Worm (Caenorhabditis elegans) whole organism, midembryonic: ENCODE results near the gene C52B9.19.

Experiments used
- T22C8.4 ChIP-seq: fragments of 200-800 bp; sonication (Bioruptor generic); IDR thresholded peaks from 2 replicates; pipeline ENCODE4 v1.3.6; 2022; ENCODE audit warnings: missing genetic modification characterization, missing compliant biosample characterization
- cog-1 ChIP-seq: sonication (generic microtip); optimal IDR thresholded peaks from 2 replicates; lab custom pipeline; 2016; ENCODE audit warnings: missing genetic modification characterization, missing compliant biosample characterization
- flt-1 ChIP-seq: fragments of 200-800 bp; sonication (Bioruptor generic); IDR thresholded peaks from 2 replicates; pipeline ENCODE4 v1.3.6; 2022; ENCODE audit warnings: missing genetic modification characterization, missing compliant biosample characterization
- klf-2 ChIP-seq: fragments of 200-800 bp; sonication (Bioruptor generic); conservative IDR thresholded peaks from 2 replicates; pipeline ENCODE4 v1.3.6; 2022; ENCODE audit warnings: missing genetic modification reagents, missing genetic modification characterization, missing compliant biosample characterization
- med-1 ChIP-seq: sonication (generic microtip); optimal IDR thresholded peaks from 2 replicates; lab custom pipeline; 2017; ENCODE audit warnings: missing genetic modification characterization, mild to moderate bottlenecking, missing compliant biosample characterization, antibody characterized with exemption, missing genetic modification reagents; ENCODE audit not compliant: insufficient read depth
- ref-1 ChIP-seq: fragments of 200-800 bp; sonication (Bioruptor generic); conservative IDR thresholded peaks from 2 replicates; pipeline ENCODE4 v1.3.6; 2022; ENCODE audit warnings: missing genetic modification reagents, missing genetic modification characterization, missing compliant biosample characterization
- tab-1 ChIP-seq: fragments of 200-800 bp; sonication (Bioruptor generic); IDR thresholded peaks from 2 replicates; pipeline ENCODE4 v1.3.6; 2022; ENCODE audit warnings: missing genetic modification characterization, missing compliant biosample characterization
- ztf-23 ChIP-seq: fragments of 200-800 bp; sonication (Bioruptor generic); IDR thresholded peaks from 2 replicates; pipeline ENCODE4 v1.3.6; 2022; ENCODE audit warnings: missing genetic modification reagents, missing genetic modification characterization, missing compliant biosample characterization
- ztf-29 ChIP-seq: fragments of 200-800 bp; sonication (Bioruptor generic); IDR thresholded peaks from 2 replicates; pipeline ENCODE4 v1.3.6; 2022; ENCODE audit warnings: missing genetic modification reagents, missing genetic modification characterization, missing compliant biosample characterization

Gene C52B9.19

ce11 chrX:4279294-4279782, 3.0 kb upstream of the C52B9.19 start, which contains the start of the genes twk-28 and ets-9:
TSS of gene twk-28 (minus strand) at chrX:4279344.
TSS of gene ets-9 (plus strand) at chrX:4279703.
- TF ChIP-seq med-1 (no peak), ref-1 (GFP tag; lab: Robert Waterston, UW) (no peak), flt-1 (GFP tag; lab: Robert Waterston, UW) (no peak), ztf-29 (GFP tag; lab: Robert Waterston, UW) (no peak), cog-1 (no peak), ztf-23 (GFP tag; lab: Robert Waterston, UW) (no peak), T22C8.4 (GFP tag; lab: Robert Waterston, UW) (no peak), tab-1 (GFP tag; lab: Robert Waterston, UW) (no peak), klf-2 (no peak)

- TF ChIP-seq flt-1 (GFP tag; lab: Robert Waterston, UW) (no peak), ztf-23 (GFP tag; lab: Robert Waterston, UW) (no peak), T22C8.4 (GFP tag; lab: Robert Waterston, UW) (no peak), med-1 (no peak), ref-1 (GFP tag; lab: Robert Waterston, UW) (no peak), klf-2 (no peak), ztf-29 (GFP tag; lab: Robert Waterston, UW) (no peak), cog-1 (no peak), tab-1 (GFP tag; lab: Robert Waterston, UW) (no peak)
Measured at ce11 chrX:4283989-4284388, 1.6 kb downstream of the C52B9.19 start, which contains the start of gene ets-10. TSS of gene ets-10 (plus strand) at chrX:4284189.

- TF ChIP-seq ref-1 (GFP tag; lab: Robert Waterston, UW) (no peak), tab-1 (GFP tag; lab: Robert Waterston, UW) (no peak), T22C8.4 (GFP tag; lab: Robert Waterston, UW) (no peak), cog-1 (no peak), flt-1 (GFP tag; lab: Robert Waterston, UW) (no peak), ztf-23 (GFP tag; lab: Robert Waterston, UW) (no peak), med-1 (no peak), klf-2 (no peak), ztf-29 (GFP tag; lab: Robert Waterston, UW) (no peak)
Measured at ce11 chrX:4284470-4284869, 2.1 kb downstream of the C52B9.19 start.

ce11 chrX:4285669-4286174, 3.4 kb downstream of the C52B9.19 start, which contains the start of gene cka-2:
TSS of gene cka-2 (plus strand) at chrX:4286124.
- TF ChIP-seq klf-2 (no peak), T22C8.4 (GFP tag; lab: Robert Waterston, UW) (no peak), cog-1 (no peak), ztf-29 (GFP tag; lab: Robert Waterston, UW) (no peak), tab-1 (GFP tag; lab: Robert Waterston, UW) (no peak), med-1 (no peak), ztf-23 (GFP tag; lab: Robert Waterston, UW) (no peak), ref-1 (GFP tag; lab: Robert Waterston, UW) (no peak), flt-1 (GFP tag; lab: Robert Waterston, UW) (no peak)

- TF ChIP-seq flt-1 (GFP tag; lab: Robert Waterston, UW) (no peak), cog-1 (no peak), ztf-29 (GFP tag; lab: Robert Waterston, UW) (no peak), T22C8.4 (GFP tag; lab: Robert Waterston, UW) (no peak), klf-2 (no peak), tab-1 (GFP tag; lab: Robert Waterston, UW) (no peak), ztf-23 (GFP tag; lab: Robert Waterston, UW) (no peak), ref-1 (GFP tag; lab: Robert Waterston, UW) (no peak), med-1 (no peak)
Measured at ce11 chrX:4289805-4290204, 7.5 kb downstream of the C52B9.19 start.

DNA sequence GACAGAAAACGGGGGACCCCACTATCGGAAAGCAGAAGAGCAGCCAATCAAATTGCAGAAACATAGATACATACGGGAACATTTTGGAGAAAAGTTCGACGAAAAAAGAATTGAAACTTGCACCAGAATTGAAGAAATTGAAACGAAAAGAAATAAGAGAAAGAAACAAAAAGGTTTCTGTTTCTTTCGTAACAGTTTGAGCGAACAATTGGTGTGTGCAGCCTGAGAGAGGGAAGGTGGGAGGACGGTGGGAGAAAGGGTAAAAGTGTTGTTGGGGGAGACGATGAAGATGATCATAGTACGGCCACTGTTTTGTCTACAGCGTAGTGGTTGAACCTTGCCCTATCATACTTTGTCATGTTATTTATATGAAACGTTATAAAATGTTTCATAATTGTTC, 12.6 kb downstream of the C52B9.19 start:
- TF ChIP-seq klf-2 (no peak), cog-1 (no peak), ztf-23 (GFP tag; lab: Robert Waterston, UW) (no peak), med-1 (no peak), tab-1 (GFP tag; lab: Robert Waterston, UW) (no peak), ref-1 (GFP tag; lab: Robert Waterston, UW) (no peak), T22C8.4 (GFP tag; lab: Robert Waterston, UW) (no peak), ztf-29 (GFP tag; lab: Robert Waterston, UW) (no peak), flt-1 (GFP tag; lab: Robert Waterston, UW) (no peak)

DNA sequence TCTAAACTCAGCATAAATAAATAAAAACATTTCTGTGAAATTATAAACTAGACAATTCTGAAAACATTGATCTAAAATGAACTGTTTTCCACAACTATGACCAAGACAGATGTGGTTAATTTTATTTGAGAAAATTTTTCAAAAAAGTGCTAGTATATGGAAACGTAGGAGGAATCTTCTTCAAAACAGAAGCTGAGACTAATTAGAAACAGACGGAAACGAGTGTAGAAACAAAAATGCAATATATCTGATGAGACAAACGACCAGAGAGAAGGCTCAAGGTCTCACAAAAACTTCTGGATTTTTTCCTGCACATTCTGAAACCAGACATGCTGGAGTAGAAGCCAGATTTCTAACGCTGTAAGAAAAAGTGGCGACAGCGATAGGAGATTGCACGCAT, 13.6 kb downstream of the C52B9.19 start:
- TF ChIP-seq tab-1 (GFP tag; lab: Robert Waterston, UW), result no peak
- no peak for TF ChIP-seq ztf-23 (GFP tag; lab: Robert Waterston, UW)
- TF ChIP-seq klf-2, result no peak
- TF ChIP-seq cog-1, result no peak
- no peak for TF ChIP-seq T22C8.4 (GFP tag; lab: Robert Waterston, UW)
- TF ChIP-seq ref-1 (GFP tag; lab: Robert Waterston, UW), result no peak

DNA sequence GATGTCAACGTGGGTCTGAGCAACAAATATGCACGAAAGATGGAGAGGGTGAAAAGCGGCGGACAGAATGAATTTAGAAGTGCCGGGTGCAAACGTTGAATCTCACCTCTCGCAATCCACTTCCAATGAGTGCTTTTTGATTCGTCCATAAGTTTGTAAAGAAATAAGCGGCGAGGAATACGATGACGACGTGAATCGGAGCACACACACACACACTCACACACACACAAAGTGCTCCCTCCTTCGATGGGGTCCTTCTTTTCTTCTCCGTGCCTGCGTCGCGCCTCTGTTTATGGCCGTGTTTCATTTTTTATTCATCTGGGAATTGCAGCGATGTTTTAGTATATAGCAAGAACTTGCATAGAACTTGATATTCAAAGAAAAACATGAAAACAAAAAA, 15.1 kb downstream of the C52B9.19 start, which contains the start of gene paf-2:
Gene paf-2, minus strand, starts transcription at position 290 of the 400 bp plus-strand sequence.
- no peak for TF ChIP-seq cog-1

ce11 chrX:4303200-4303599, 20.8 kb downstream of the C52B9.19 start:
- TF ChIP-seq T22C8.4 (GFP tag; lab: Robert Waterston, UW), result no peak
- TF ChIP-seq cog-1, result no peak
- no peak for TF ChIP-seq ztf-29 (GFP tag; lab: Robert Waterston, UW)
- TF ChIP-seq klf-2, result no peak
- no peak for TF ChIP-seq tab-1 (GFP tag; lab: Robert Waterston, UW)
- TF ChIP-seq ref-1 (GFP tag; lab: Robert Waterston, UW), result no peak
- TF ChIP-seq ztf-23 (GFP tag; lab: Robert Waterston, UW), result no peak
- TF ChIP-seq med-1, result no peak
- TF ChIP-seq flt-1 (GFP tag; lab: Robert Waterston, UW), result no peak

DNA sequence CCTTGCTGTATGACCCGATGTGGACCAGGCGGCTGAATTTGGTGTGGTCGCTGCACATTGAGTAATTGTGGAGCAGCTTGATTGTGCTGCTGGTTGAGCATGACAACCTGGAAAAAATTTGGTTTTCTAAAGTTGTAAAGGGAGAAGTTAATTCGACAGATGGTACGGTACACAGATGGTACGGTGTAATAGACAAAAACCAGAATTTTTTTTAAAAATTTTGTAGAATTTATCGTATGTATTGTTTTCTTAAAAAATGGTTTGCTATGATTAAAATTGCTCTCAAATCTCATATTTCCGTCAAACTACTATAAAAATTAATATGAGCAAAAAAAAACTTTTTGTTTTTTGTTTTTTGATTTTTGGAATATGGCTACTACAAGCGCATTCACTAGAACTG, 24.5 kb downstream of the C52B9.19 start, which contains the start of gene pqn-15:
Gene pqn-15, minus strand, starts transcription at position 101 of the 400 bp plus-strand sequence.
- TF ChIP-seq klf-2 (no peak), T22C8.4 (GFP tag; lab: Robert Waterston, UW) (no peak), ztf-29 (GFP tag; lab: Robert Waterston, UW) (no peak), flt-1 (GFP tag; lab: Robert Waterston, UW) (no peak), cog-1 (no peak), ref-1 (GFP tag; lab: Robert Waterston, UW) (no peak), ztf-23 (GFP tag; lab: Robert Waterston, UW) (no peak), med-1 (no peak), tab-1 (GFP tag; lab: Robert Waterston, UW) (no peak)
